Fruit fly (Drosophila melanogaster): ENCODE measurements around the gene CG10516.
A peak's percentile ranks its signal among the peaks of the same experiment; 100 is the strongest.

CG10516 gene

dm6 chr3L:15924811-15925437, 43.1 kb upstream of the CG10516 start, which contains the start of gene sff (continued):
- TF ChIP-seq Sry-β (GFP tag; optimal IDR thresholded peaks at IDR 0.05) (peak; percentile 34), Fer3 (tag; optimal IDR thresholded peaks at IDR 0.05) (peak; percentile 84), wdn (GFP tag; IDR thresholded peaks at IDR 0.05) (peak; percentile 68), CG1529 (GFP tag; optimal IDR thresholded peaks at IDR 0.05) (peak; percentile 84), Jarid2 (GFP tag; optimal IDR thresholded peaks at IDR 0.05) (peak; percentile 58), CHES-1-like (GFP tag; optimal IDR thresholded peaks at IDR 0.05) (peak; percentile 46), NC2α (GFP tag; optimal IDR thresholded peaks at IDR 0.05) (peak; percentile 9), HHEX (GFP tag; optimal IDR thresholded peaks at IDR 0.05) (peak; percentile 89), Fer2 (tag; optimal IDR thresholded peaks at IDR 0.05) (peak; percentile 72), CG2116 (GFP tag; optimal IDR thresholded peaks at IDR 0.05) (peak; percentile 75), Mes4 (GFP tag; optimal IDR thresholded peaks at IDR 0.05) (peak; percentile 60), CG6854 (GFP tag; optimal IDR thresholded peaks at IDR 0.05) (peak; percentile 83), CG16813 (GFP tag; IDR thresholded peaks at IDR 0.05; ENCODE audit: partially characterized antibody) (peak; percentile 27; the same call in 1 of the 3 replicates), pum (GFP tag; optimal IDR thresholded peaks at IDR 0.05) (peak; percentile 58), CG9817 (tag; optimal IDR thresholded peaks at IDR 0.05) (peak; percentile 85), CG8924 (tag; optimal IDR thresholded peaks at IDR 0.05) (peak; percentile 88), hkb (optimal IDR thresholded peaks at IDR 0.05) (no peak), hkb (GFP tag; IDR thresholded peaks at IDR 0.05) (peak; percentile 93), CG13775 (GFP tag; optimal IDR thresholded peaks at IDR 0.05) (peak; percentile 92), Neu2 (GFP tag; optimal IDR thresholded peaks at IDR 0.05; ENCODE audit: borderline replicate concordance) (no peak), Ada2b (GFP tag; IDR thresholded peaks at IDR 0.05) (peak; percentile 81), org-1 (GFP tag; optimal IDR thresholded peaks at IDR 0.05) (peak; percentile 77), hbn (GFP tag; IDR thresholded peaks at IDR 0.05; ENCODE audit: partially characterized antibody) (peak; percentile 19; the same call in 1 of the 2 replicates), Kr (GFP tag; optimal IDR thresholded peaks at IDR 0.05) (no peak), Atf6 (GFP tag; IDR thresholded peaks at IDR 0.05) (peak; percentile 72), CTCF (GFP tag; optimal IDR thresholded peaks at IDR 0.05) (peak; percentile 56), Gug (GFP tag; IDR thresholded peaks at IDR 0.05) (peak; percentile 88), Nf-YB (GFP tag; optimal IDR thresholded peaks at IDR 0.05) (peak; percentile 66), wor (GFP tag; IDR thresholded peaks at IDR 0.05) (peak; percentile 85), Max (GFP tag; optimal IDR thresholded peaks at IDR 0.05) (peak; percentile 75), CG4854 (GFP tag; optimal IDR thresholded peaks at IDR 0.05) (peak; percentile 55), CG12942 (GFP tag; optimal IDR thresholded peaks at IDR 0.05) (peak; percentile 84), CG15269 (tag; optimal IDR thresholded peaks at IDR 0.05) (peak; percentile 88), CG17568 (GFP tag; optimal IDR thresholded peaks at IDR 0.05) (peak; percentile 75), cg (GFP tag; optimal IDR thresholded peaks at IDR 0.05) (no peak), ATbp (GFP tag; optimal IDR thresholded peaks at IDR 0.05) (peak; percentile 81), Drgx (GFP tag; IDR thresholded peaks at IDR 0.05) (peak; percentile 70), Doc2 (GFP tag; IDR thresholded peaks at IDR 0.05) (peak; percentile 57; the same call in 1 of the 2 replicates), ttk (GFP tag; IDR thresholded peaks at IDR 0.05) (peak; percentile 88), CG3995 (GFP tag; optimal IDR thresholded peaks at IDR 0.05) (peak; percentile 28), lbe (GFP tag; optimal IDR thresholded peaks at IDR 0.05) (no peak), abd-A (tag; optimal IDR thresholded peaks at IDR 0.05) (no peak), CG7745 (tag; optimal IDR thresholded peaks at IDR 0.05) (no peak), tx (GFP tag; optimal IDR thresholded peaks at IDR 0.05) (peak; percentile 45), sug (tag; optimal IDR thresholded peaks at IDR 0.05) (peak; percentile 85), CG15514 (GFP tag; optimal IDR thresholded peaks at IDR 0.05) (peak; percentile 75), Sox100B (GFP tag; optimal IDR thresholded peaks at IDR 0.05) (peak; percentile 87), h (optimal IDR thresholded peaks at IDR 0.05) (no peak), Lpt (GFP tag; optimal IDR thresholded peaks at IDR 0.05) (no peak), ro (GFP tag; IDR thresholded peaks at IDR 0.05) (peak; percentile 79; the same call in 1 of the 2 replicates)

Measured in whole organism, embryonic.